Fruit fly (Drosophila melanogaster): ENCODE data around the gene RpS12.
A peak's percentile ranks its signal among the peaks of the same experiment; 100 is the strongest.

- TF ChIP-seq CG1620 (GFP tag; optimal IDR thresholded peaks at IDR 0.05) (no peak), CG14711 (tag; optimal IDR thresholded peaks at IDR 0.05) (peak; percentile 27), tj (GFP tag; optimal IDR thresholded peaks at IDR 0.05) (no peak), Mnt (GFP tag; optimal IDR thresholded peaks at IDR 0.05) (no peak), CG33017 (tag; optimal IDR thresholded peaks at IDR 0.05) (peak; percentile 3), CG12768 (GFP tag; optimal IDR thresholded peaks at IDR 0.05) (peak; percentile 18)
These were observed 1.4 kb upstream of the RpS12 start for dm6 chr3L:13021727-13022126.

Measured in whole organism, adult.